Fruit fly (Drosophila melanogaster) whole organism, embryonic: ENCODE measurements around the gene CG11858.

Experiments used
- Aef1 ChIP-seq: fragments of 200-800 bp; sonication (Bioruptor generic); IDR thresholded peaks from 3 replicates; pipeline ENCODE4 v1.3.6; 2022; ENCODE audit warnings: missing biosample characterization, missing genetic modification characterization
- CG10267 ChIP-seq: fragments of 200-800 bp; sonication (Bioruptor generic); optimal IDR thresholded peaks from 2 replicates; lab custom pipeline; 2018; ENCODE audit warnings: missing biosample characterization, mild to moderate bottlenecking, missing genetic modification characterization, moderate library complexity
- CG11696 ChIP-seq: fragments of 200-800 bp; sonication (Bioruptor generic); IDR thresholded peaks from 2 replicates; pipeline ENCODE4 v1.3.6; 2022; ENCODE audit warnings: missing biosample characterization, missing genetic modification characterization
- CG11723 ChIP-seq: fragments of 200-800 bp; sonication (Bioruptor generic); optimal IDR thresholded peaks from 2 replicates; lab custom pipeline; 2017; ENCODE audit warnings: missing biosample characterization, mild to moderate bottlenecking, missing genetic modification characterization
- CG12744 ChIP-seq: fragments of 200-800 bp; sonication (Bioruptor generic); optimal IDR thresholded peaks from 2 replicates; lab custom pipeline; 2016; ENCODE audit warnings: missing biosample characterization, missing genetic modification characterization
- CG15073 ChIP-seq: fragments of 200-800 bp; sonication (Bioruptor generic); optimal IDR thresholded peaks from 2 replicates; lab custom pipeline; 2016; ENCODE audit warnings: missing biosample characterization, missing genetic modification characterization
- CG17385 ChIP-seq: fragments of 200-800 bp; sonication (Bioruptor generic); optimal IDR thresholded peaks from 3 replicates; lab custom pipeline; 2018; ENCODE audit warnings: missing biosample characterization, mild to moderate bottlenecking, missing genetic modification characterization
- CG30020 ChIP-seq: fragments of 200-800 bp; optimal IDR thresholded peaks from 2 replicates; lab custom pipeline; 2019; ENCODE audit warnings: missing biosample characterization, mild to moderate bottlenecking, missing genetic modification characterization, moderate library complexity
- CG31365 ChIP-seq: fragments of 200-800 bp; sonication (Bioruptor generic); optimal IDR thresholded peaks from 2 replicates; lab custom pipeline; 2018; ENCODE audit warnings: missing biosample characterization, mild to moderate bottlenecking, missing genetic modification characterization
- CG3163 ChIP-seq: fragments of 200-800 bp; sonication (Bioruptor generic); optimal IDR thresholded peaks from 3 replicates; lab custom pipeline; 2016; ENCODE audit warnings: missing biosample characterization, missing genetic modification characterization
- CG32532 ChIP-seq: fragments of 200-800 bp; sonication (Bioruptor generic); IDR thresholded peaks from 2 replicates; pipeline ENCODE4 v1.3.6; 2022; ENCODE audit warnings: missing biosample characterization, missing genetic modification characterization
- CG3847 ChIP-seq: fragments of 200-800 bp; sonication (Bioruptor generic); IDR thresholded peaks from 2 replicates; pipeline ENCODE4 v1.3.6; 2022; ENCODE audit warnings: missing biosample characterization, missing genetic modification characterization
- CG3995 ChIP-seq: fragments of 200-800 bp; sonication (Bioruptor generic); optimal IDR thresholded peaks from 3 replicates; lab custom pipeline; 2016; ENCODE audit warnings: missing biosample characterization, missing genetic modification characterization
- CG4282 ChIP-seq: fragments of 200-800 bp; sonication (Bioruptor generic); optimal IDR thresholded peaks from 2 replicates; lab custom pipeline; 2016; ENCODE audit warnings: missing biosample characterization, missing genetic modification characterization
- CG4328 ChIP-seq: fragments of 200-800 bp; sonication (Bioruptor generic); optimal IDR thresholded peaks from 3 replicates; lab custom pipeline; 2017; ENCODE audit warnings: missing biosample characterization, missing genetic modification reagents, missing genetic modification characterization
- CG6254 ChIP-seq: fragments of 200-800 bp; sonication (Bioruptor generic); optimal IDR thresholded peaks from 3 replicates; lab custom pipeline; 2017; ENCODE audit warnings: mild to moderate bottlenecking, missing biosample characterization, missing genetic modification reagents, missing genetic modification characterization
- CG6683 ChIP-seq: fragments of 200-800 bp; sonication (Bioruptor generic); optimal IDR thresholded peaks from 2 replicates; lab custom pipeline; 2017; ENCODE audit warnings: missing biosample characterization, mild to moderate bottlenecking, missing genetic modification characterization, missing genetic modification reagents
- CG7987 ChIP-seq: fragments of 200-800 bp; sonication (Bioruptor generic); optimal IDR thresholded peaks from 2 replicates; lab custom pipeline; 2018; ENCODE audit warnings: missing biosample characterization, mild to moderate bottlenecking, missing genetic modification characterization, moderate library complexity
- CG8388 ChIP-seq: fragments of 200-800 bp; sonication (Bioruptor generic); optimal IDR thresholded peaks from 2 replicates; lab custom pipeline; 2019; ENCODE audit warnings: missing biosample characterization, mild to moderate bottlenecking, missing genetic modification characterization, moderate library complexity
- CG8765 ChIP-seq: fragments of 200-800 bp; sonication (Bioruptor generic); IDR thresholded peaks from 2 replicates; pipeline ENCODE4 v1.3.6; 2022; ENCODE audit warnings: missing biosample characterization, missing genetic modification characterization
- CG9609 ChIP-seq: fragments of 200-800 bp; sonication (Bioruptor generic); optimal IDR thresholded peaks from 3 replicates; lab custom pipeline; 2016; ENCODE audit warnings: missing biosample characterization, missing genetic modification characterization
- CG9797 ChIP-seq: fragments of 200-800 bp; sonication (Bioruptor generic); optimal IDR thresholded peaks from 3 replicates; lab custom pipeline; 2018; ENCODE audit warnings: missing biosample characterization, mild to moderate bottlenecking, missing genetic modification characterization
- D19B ChIP-seq: fragments of 200-800 bp; sonication (Bioruptor generic); optimal IDR thresholded peaks from 2 replicates; lab custom pipeline; 2017; ENCODE audit warnings: missing biosample characterization, mild to moderate bottlenecking, missing genetic modification characterization
- Dfd ChIP-seq, 2 experiments: fragments of >200 bp; optimal IDR thresholded peaks; 2 replicates each; lab custom pipeline; 2017; ENCODE audit warnings: missing biosample characterization in 2 of 2, missing genetic modification characterization in 2 of 2
- Dll ChIP-seq: fragments of 200-800 bp; sonication (Bioruptor generic); IDR thresholded peaks from 4 replicates; pipeline ENCODE4 v1.3.6; 2022; ENCODE audit warnings: missing biosample characterization, missing genetic modification characterization; ENCODE audit not compliant: partially characterized antibody
- E2f1 ChIP-seq: fragments of 200-800 bp; sonication (Bioruptor generic); IDR thresholded peaks from 2 replicates; pipeline ENCODE4 v1.3.6; 2022; ENCODE audit warnings: missing biosample characterization, missing genetic modification characterization
- HLH3B ChIP-seq: fragments of 200-800 bp; sonication (Bioruptor generic); IDR thresholded peaks from 2 replicates; pipeline ENCODE4 v1.3.6; 2022; ENCODE audit warnings: missing biosample characterization, missing genetic modification characterization
- Hand ChIP-seq: fragments of 200-800 bp; sonication (Bioruptor generic); optimal IDR thresholded peaks from 2 replicates; lab custom pipeline; 2017; ENCODE audit warnings: mild to moderate bottlenecking, missing biosample characterization, missing genetic modification reagents, missing genetic modification characterization
- Jarid2 ChIP-seq: fragments of 200-800 bp; sonication (Bioruptor generic); optimal IDR thresholded peaks from 3 replicates; lab custom pipeline; 2017; ENCODE audit warnings: mild to moderate bottlenecking, missing biosample characterization, missing genetic modification reagents, missing genetic modification characterization
- Neu2 ChIP-seq: fragments of 200-800 bp; sonication (Bioruptor generic); optimal IDR thresholded peaks from 3 replicates; lab custom pipeline; 2016; ENCODE audit warnings: missing biosample characterization, missing genetic modification characterization, borderline replicate concordance
- NfI ChIP-seq: fragments of 200-800 bp; sonication (Bioruptor generic); optimal IDR thresholded peaks from 3 replicates; lab custom pipeline; 2018; ENCODE audit warnings: missing biosample characterization, mild to moderate bottlenecking, missing genetic modification characterization, moderate library complexity
- Rx ChIP-seq: fragments of 200-800 bp; sonication (Bioruptor generic); IDR thresholded peaks from 2 replicates; pipeline ENCODE4 v1.3.6; 2022; ENCODE audit warnings: missing biosample characterization, missing genetic modification characterization
- Sin3A ChIP-seq: fragments of >200 bp; optimal IDR thresholded peaks from 2 replicates; lab custom pipeline; 2018
- ab ChIP-seq: fragments of 200-800 bp; sonication (Bioruptor generic); optimal IDR thresholded peaks from 2 replicates; lab custom pipeline; 2016; ENCODE audit warnings: missing biosample characterization, missing genetic modification characterization
- danr ChIP-seq: fragments of 200-800 bp; sonication (Bioruptor generic); IDR thresholded peaks from 2 replicates; pipeline ENCODE4 v1.3.6; 2022; ENCODE audit warnings: missing biosample characterization, missing genetic modification characterization
- dati ChIP-seq: fragments of 200-800 bp; sonication (Bioruptor generic); IDR thresholded peaks from 2 replicates; pipeline ENCODE4 v1.3.6; 2022; ENCODE audit warnings: missing biosample characterization, missing genetic modification characterization
- ewg ChIP-seq: fragments of 200-800 bp; sonication (Bioruptor generic); optimal IDR thresholded peaks from 3 replicates; lab custom pipeline; 2017; ENCODE audit warnings: mild to moderate bottlenecking, missing biosample characterization, missing genetic modification reagents, missing genetic modification characterization
- ftz-f1 ChIP-seq: fragments of 200-800 bp; sonication (Bioruptor generic); optimal IDR thresholded peaks from 2 replicates; lab custom pipeline; 2016; ENCODE audit warnings: missing biosample characterization, missing genetic modification characterization
- h ChIP-seq: fragments of >200 bp; optimal IDR thresholded peaks from 2 replicates; lab custom pipeline; 2017
- lbe ChIP-seq: fragments of 200-800 bp; sonication (Bioruptor generic); optimal IDR thresholded peaks from 2 replicates; lab custom pipeline; 2016; ENCODE audit warnings: missing biosample characterization, mild to moderate bottlenecking, missing genetic modification characterization
- lmd ChIP-seq: fragments of 200-800 bp; sonication (Bioruptor generic); IDR thresholded peaks from 2 replicates; pipeline ENCODE4 v1.3.6; 2022; ENCODE audit warnings: missing biosample characterization, missing genetic modification characterization
- nmo ChIP-seq: fragments of 200-800 bp; sonication (Bioruptor generic); optimal IDR thresholded peaks from 2 replicates; lab custom pipeline; 2018; ENCODE audit warnings: missing biosample characterization, mild to moderate bottlenecking, missing genetic modification characterization, moderate library complexity
- peb ChIP-seq: fragments of 200-800 bp; sonication (Bioruptor generic); IDR thresholded peaks from 2 replicates; pipeline ENCODE4 v1.3.6; 2022; ENCODE audit warnings: missing biosample characterization, missing genetic modification characterization
- sens ChIP-seq: fragments of 200-800 bp; sonication (Bioruptor generic); peaks from one replicate; lab custom pipeline; 2016; ENCODE audit warnings: missing biosample characterization, missing genetic modification characterization
- shn ChIP-seq: fragments of 200-800 bp; sonication (Bioruptor generic); optimal IDR thresholded peaks from 3 replicates; lab custom pipeline; 2016; ENCODE audit warnings: missing biosample characterization, missing genetic modification characterization
- tgo ChIP-seq: fragments of 200-800 bp; sonication (Bioruptor generic); IDR thresholded peaks from 3 replicates; pipeline ENCODE4 v1.3.6; 2022; ENCODE audit warnings: missing biosample characterization, missing genetic modification characterization
- trh ChIP-seq: fragments of 200-800 bp; sonication (Bioruptor generic); optimal IDR thresholded peaks from 2 replicates; lab custom pipeline; 2016; ENCODE audit warnings: missing biosample characterization, missing genetic modification characterization
- ttk ChIP-seq: fragments of 200-800 bp; sonication (Bioruptor generic); IDR thresholded peaks from 2 replicates; pipeline ENCODE4 v2.1.2; 2022; ENCODE audit warnings: missing biosample characterization, missing genetic modification characterization
- tup ChIP-seq: fragments of 200-800 bp; sonication (Bioruptor generic); optimal IDR thresholded peaks from 2 replicates; lab custom pipeline; 2016; ENCODE audit warnings: missing biosample characterization, mild to moderate bottlenecking, missing genetic modification characterization, moderate library complexity
- twi ChIP-seq: fragments of 200-800 bp; optimal IDR thresholded peaks from 2 replicates; lab custom pipeline; 2019; ENCODE audit warnings: missing biosample characterization, mild to moderate bottlenecking, missing genetic modification characterization, moderate library complexity
- vnd ChIP-seq: fragments of 200-800 bp; sonication (Bioruptor generic); IDR thresholded peaks from 3 replicates; pipeline ENCODE4 v1.3.6; 2022; ENCODE audit warnings: missing biosample characterization, missing genetic modification characterization; ENCODE audit not compliant: partially characterized antibody
- wor ChIP-seq: fragments of 200-800 bp; sonication (Bioruptor generic); IDR thresholded peaks from 2 replicates; pipeline ENCODE4 v1.3.6; 2022; ENCODE audit warnings: missing biosample characterization, missing genetic modification characterization

Gene CG11858

DNA sequence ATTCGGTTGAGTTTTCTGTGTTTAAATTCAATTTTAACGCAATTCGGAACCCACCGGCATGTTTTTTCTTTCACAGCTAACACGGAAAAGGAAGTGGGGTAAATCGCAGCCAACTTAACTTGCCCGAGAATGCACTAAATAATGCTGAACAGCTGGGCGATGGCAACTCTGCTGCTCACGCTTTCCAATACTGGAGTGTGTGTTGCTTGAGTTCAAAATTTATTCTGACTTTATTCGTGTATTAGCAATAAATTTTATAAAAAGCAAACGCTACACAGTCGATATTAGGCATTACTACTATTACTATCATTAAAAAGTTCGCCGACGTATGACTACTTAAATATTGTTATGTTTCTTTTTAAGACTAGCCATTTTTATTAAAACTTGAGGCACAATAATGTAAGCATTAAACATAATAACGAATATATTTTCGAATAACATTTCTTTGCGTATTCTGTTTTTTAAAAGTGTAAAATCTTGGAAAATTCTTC, 15.1 kb upstream of the CG11858 start, which contains the start of the genes RpS27 and Nup37 (continued):
- TF ChIP-seq CG10267 (tag; lab: Kevin White, UChicago): peak; percentile 99
- TF ChIP-seq CG7987 (GFP tag; lab: Kevin White, UChicago): peak; percentile 100
- TF ChIP-seq CG4328: peak; percentile 99
- peak; percentile 82 for TF ChIP-seq CG30020 (tag; lab: Kevin White, UChicago)
- peak; percentile 100 for TF ChIP-seq NfI (GFP tag; lab: Kevin White, UChicago)
- TF ChIP-seq CG6254 (GFP tag; lab: Kevin White, UChicago): peak; percentile 89
- peak; percentile 99 for TF ChIP-seq shn (GFP tag; lab: Kevin White, UChicago)
- TF ChIP-seq CG15073 (GFP tag; lab: Kevin White, UChicago): peak; percentile 68
- TF ChIP-seq twi: peak; percentile 93
- TF ChIP-seq h (lab: Kevin White, UChicago): no peak
- peak; percentile 98 for TF ChIP-seq Rx (GFP tag; lab: Robert Waterston, UW)
- peak; percentile 64 for TF ChIP-seq Sin3A (lab: Kevin White, UChicago)
- TF ChIP-seq CG9797 (GFP tag; lab: Kevin White, UChicago): peak; percentile 96
- TF ChIP-seq Dll: no peak
- TF ChIP-seq CG3995: peak; percentile 89
- peak; percentile 98 for TF ChIP-seq CG32532
- peak; percentile 94 for TF ChIP-seq D19B (GFP tag; lab: Kevin White, UChicago)
- TF ChIP-seq CG17385: peak; percentile 97
- TF ChIP-seq vnd (GFP tag; lab: Robert Waterston, UW): no peak
- TF ChIP-seq ewg: peak; percentile 95
- TF ChIP-seq lmd (GFP tag; lab: Robert Waterston, UW): peak; percentile 95
- TF ChIP-seq trh: peak; percentile 98
- peak; percentile 94 for TF ChIP-seq CG6683 (GFP tag; lab: Kevin White, UChicago)
- TF ChIP-seq Dfd (GFP tag; optimal IDR thresholded peaks at IDR 0.05; lab: Kevin White, UChicago): no peak
- peak; percentile 98 for TF ChIP-seq CG3847 (GFP tag; lab: Robert Waterston, UW)
- peak; percentile 94 for TF ChIP-seq CG3163 (GFP tag; lab: Kevin White, UChicago)
- TF ChIP-seq Neu2: peak; percentile 93
- peak; percentile 99 for TF ChIP-seq sens (GFP tag; lab: Kevin White, UChicago)
- peak; percentile 84 for TF ChIP-seq CG11696 (GFP tag; lab: Robert Waterston, UW)
- TF ChIP-seq peb (GFP tag; lab: Robert Waterston, UW): peak; percentile 89
- peak; percentile 93 for TF ChIP-seq tup (GFP tag; lab: Kevin White, UChicago)
- TF ChIP-seq Aef1 (GFP tag; lab: Robert Waterston, UW): peak; percentile 95
- peak; percentile 74 for TF ChIP-seq wor
- peak; percentile 97 for TF ChIP-seq CG4282 (GFP tag; lab: Kevin White, UChicago)
- peak; percentile 97 for TF ChIP-seq nmo (GFP tag; lab: Kevin White, UChicago)
- peak; percentile 94 for TF ChIP-seq Jarid2 (GFP tag; lab: Kevin White, UChicago)
- TF ChIP-seq CG11723 (GFP tag; lab: Kevin White, UChicago): peak; percentile 99
- peak; percentile 89 for TF ChIP-seq CG8388 (GFP tag; lab: Kevin White, UChicago)
- peak; percentile 82 for TF ChIP-seq danr
- TF ChIP-seq lbe (GFP tag; lab: Kevin White, UChicago): peak; percentile 91
- peak; percentile 99 for TF ChIP-seq CG9609 (GFP tag; lab: Kevin White, UChicago)
- peak; percentile 94 for TF ChIP-seq ab (GFP tag; lab: Kevin White, UChicago)
- peak; percentile 94 for TF ChIP-seq Hand (GFP tag; lab: Kevin White, UChicago)
- peak; percentile 96 for TF ChIP-seq CG12744 (GFP tag; lab: Kevin White, UChicago)
- TF ChIP-seq HLH3B (GFP tag; lab: Robert Waterston, UW): peak; percentile 95
- peak; percentile 96 for TF ChIP-seq dati (GFP tag; lab: Robert Waterston, UW)
- peak; percentile 95 for TF ChIP-seq tgo (GFP tag; lab: Robert Waterston, UW)
- peak; percentile 89 for TF ChIP-seq CG8765 (GFP tag; lab: Robert Waterston, UW)
- peak; percentile 90 for TF ChIP-seq ftz-f1 (GFP tag; lab: Kevin White, UChicago)
- TF ChIP-seq CG31365 (tag; lab: Kevin White, UChicago): peak; percentile 92
- peak; percentile 97 for TF ChIP-seq ttk (GFP tag; lab: Robert Waterston, UW)
- TF ChIP-seq E2f1 (GFP tag; lab: Robert Waterston, UW): peak; percentile 94
